Fruit fly (Drosophila melanogaster): ENCODE results near the gene CG2519.

CG2519 gene

DNA sequence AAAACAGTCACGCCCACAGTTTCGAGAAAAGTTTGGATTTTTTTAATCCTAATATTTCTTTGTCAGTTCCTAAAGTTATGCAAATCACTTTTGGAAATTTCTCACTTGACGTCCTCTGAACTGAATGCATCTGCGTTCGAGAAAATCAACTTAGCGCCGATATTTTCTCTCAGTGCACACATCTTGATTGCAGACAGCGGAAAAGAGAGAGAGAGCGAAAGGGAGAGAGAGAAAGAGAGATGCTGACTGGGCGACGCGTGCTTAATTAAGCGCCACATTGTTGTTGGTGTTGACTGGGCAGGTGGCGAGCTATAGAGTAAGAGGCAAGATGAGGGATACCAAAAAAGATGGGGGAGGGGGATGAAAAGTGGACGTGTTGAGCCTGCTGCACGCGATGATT is 28.9 kb downstream of the CG2519 start (continued):
- TF ChIP-seq seq (GFP tag; IDR thresholded peaks at IDR 0.05) (no peak), h (optimal IDR thresholded peaks at IDR 0.05) (no peak), CrebB (tag; optimal IDR thresholded peaks at IDR 0.05) (no peak), jigr1 (GFP tag; IDR thresholded peaks at IDR 0.05) (no peak), CG15601 (tag; optimal IDR thresholded peaks at IDR 0.05) (peak; percentile 29), tap (tag; optimal IDR thresholded peaks at IDR 0.05) (peak; percentile 60), az2 (GFP tag; optimal IDR thresholded peaks at IDR 0.05) (peak; percentile 64), trem (tag; optimal IDR thresholded peaks at IDR 0.05) (peak; percentile 32), CG30431 (GFP tag; optimal IDR thresholded peaks at IDR 0.05) (peak; percentile 34), vnd (GFP tag; IDR thresholded peaks at IDR 0.05; ENCODE audit: partially characterized antibody) (no peak), CG11398 (GFP tag; optimal IDR thresholded peaks at IDR 0.05) (peak; percentile 45), CG18599 (GFP tag; optimal IDR thresholded peaks at IDR 0.05) (no peak), bowl (GFP tag; IDR thresholded peaks at IDR 0.05) (no peak), CG13894 (tag; optimal IDR thresholded peaks at IDR 0.05) (no peak), TFAM (GFP tag; optimal IDR thresholded peaks at IDR 0.05) (no peak), disco-r (GFP tag; optimal IDR thresholded peaks at IDR 0.05) (no peak), br (optimal IDR thresholded peaks at IDR 0.05) (no peak), CHES-1-like (GFP tag; optimal IDR thresholded peaks at IDR 0.05) (peak; percentile 15), prd (optimal IDR thresholded peaks at IDR 0.05) (no peak), prd (GFP tag; IDR thresholded peaks at IDR 0.05) (peak; percentile 22; the same call in 1 of the 3 replicates), salm (tag; optimal IDR thresholded peaks at IDR 0.05) (peak; percentile 6), CG6654 (GFP tag; optimal IDR thresholded peaks at IDR 0.05) (peak; percentile 11), CG1024 (GFP tag; IDR thresholded peaks at IDR 0.05) (no peak), schlank (tag; optimal IDR thresholded peaks at IDR 0.05) (no peak), Antp (GFP tag; optimal IDR thresholded peaks at IDR 0.05) (peak; percentile 71), Poxn (GFP tag; IDR thresholded peaks at IDR 0.05) (no peak), CG32532 (GFP tag; IDR thresholded peaks at IDR 0.05) (no peak; the same call in 1 of the 2 replicates), cas (GFP tag; IDR thresholded peaks at IDR 0.05) (no peak), CG10366 (GFP tag; IDR thresholded peaks at IDR 0.05) (peak; percentile 67), Stat92E (GFP tag; optimal IDR thresholded peaks at IDR 0.05) (no peak), CG9797 (GFP tag; optimal IDR thresholded peaks at IDR 0.05) (no peak), sens-2 (GFP tag; IDR thresholded peaks at IDR 0.05) (peak; percentile 44; the same call in 1 of the 2 replicates), CG31365 (tag; optimal IDR thresholded peaks at IDR 0.05) (peak; percentile 13), CG18262 (tag; optimal IDR thresholded peaks at IDR 0.05) (peak; percentile 72), slp2 (GFP tag; optimal IDR thresholded peaks at IDR 0.05) (peak; percentile 43), CG11696 (GFP tag; IDR thresholded peaks at IDR 0.05) (peak; percentile 8; the same call in 1 of the 2 replicates), GATAe (GFP tag; conservative IDR thresholded peaks at IDR 0.05) (no peak), Chrac-16 (GFP tag; optimal IDR thresholded peaks at IDR 0.05) (peak; percentile 39), twi (tag; optimal IDR thresholded peaks at IDR 0.05) (no peak), Sox102F (GFP tag; optimal IDR thresholded peaks at IDR 0.05) (peak; percentile 67), CG5245 (GFP tag; optimal IDR thresholded peaks at IDR 0.05) (no peak), CG18476 (GFP tag; optimal IDR thresholded peaks at IDR 0.05) (no peak), Myb (GFP tag; optimal IDR thresholded peaks at IDR 0.05) (peak; percentile 26), MBD-R2 (GFP tag; IDR thresholded peaks at IDR 0.05) (no peak), HLHmδ (GFP tag; optimal IDR thresholded peaks at IDR 0.05) (peak; percentile 43), CG3847 (GFP tag; IDR thresholded peaks at IDR 0.05) (no peak), CG17568 (GFP tag; optimal IDR thresholded peaks at IDR 0.05) (no peak), kni (GFP tag; optimal IDR thresholded peaks at IDR 0.05) (no peak), B-H1 (GFP tag; IDR thresholded peaks at IDR 0.05) (peak; percentile 28; the same call in 1 of the 3 replicates), ara (GFP tag; IDR thresholded peaks at IDR 0.05) (0 out of 2 replicates have a peak, but pooled peaks have one; percentile 8), gro (GFP tag; optimal IDR thresholded peaks at IDR 0.05) (no peak), CG1529 (GFP tag; optimal IDR thresholded peaks at IDR 0.05) (peak; percentile 27), pb (GFP tag; optimal IDR thresholded peaks at IDR 0.05) (peak; percentile 36)

All from whole organism, embryonic.